Worm (Caenorhabditis elegans): ENCODE measurements around the gene F44A2.5.

DNA sequence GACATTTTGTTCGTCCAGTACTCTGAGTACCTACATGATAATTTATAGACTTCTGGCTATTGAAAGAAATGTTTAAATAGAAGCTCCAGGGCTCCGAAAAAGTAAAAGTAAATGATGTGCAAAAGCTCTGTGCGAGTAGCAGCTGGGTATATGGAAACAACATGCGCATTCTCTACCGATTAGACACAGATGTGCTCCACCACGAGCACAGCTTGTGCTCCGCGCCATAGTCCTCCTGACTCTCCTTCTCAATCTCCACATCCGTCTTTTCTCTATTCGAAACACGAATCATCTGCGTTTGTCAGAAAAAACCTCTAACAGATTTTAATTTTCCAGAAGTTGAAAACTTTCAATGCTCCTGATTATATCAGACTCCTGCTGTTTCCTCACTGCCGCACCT is 14.0 kb upstream of the F44A2.5 start:
- no peak for TF ChIP-seq fkh-10 (GFP tag; optimal IDR thresholded peaks at IDR 0.05)
- TF ChIP-seq unc-62 (GFP tag; optimal IDR thresholded peaks at IDR 0.05 in 1 of 2) = no peak
- no peak for TF ChIP-seq unc-62 (tag; optimal IDR thresholded peaks at IDR 0.05)
- TF ChIP-seq mep-1 (tag; optimal IDR thresholded peaks at IDR 0.05) = no peak
- no peak for TF ChIP-seq F26F4.8 (GFP tag; conservative IDR thresholded peaks at IDR 0.05)
- no peak for TF ChIP-seq dpl-1 (GFP tag; optimal IDR thresholded peaks at IDR 0.05)

All from whole organism, L4 larva.